Worm (Caenorhabditis elegans) whole organism, L2 larva: ENCODE measurements around the gene msrp-3.

ENCODE experiments used
- alr-1 ChIP-seq: fragments of 150-350 bp; optimal IDR thresholded peaks from 2 replicates; lab custom pipeline; 2014; ENCODE audit warnings: missing biosample characterization, missing genetic modification characterization
- elt-3 ChIP-seq: sonication (generic microtip); optimal IDR thresholded peaks from 2 replicates; lab custom pipeline; 2017; ENCODE audit warnings: missing biosample characterization, missing genetic modification characterization
- nhr-12 ChIP-seq: fragments of 150-350 bp; optimal IDR thresholded peaks from 2 replicates; lab custom pipeline; 2014; ENCODE audit warnings: missing biosample characterization, missing genetic modification characterization
- nhr-21 ChIP-seq: fragments of 150-350 bp; optimal IDR thresholded peaks from 2 replicates; lab custom pipeline; 2014; ENCODE audit warnings: missing biosample characterization, missing genetic modification characterization
- ztf-4 ChIP-seq: fragments of 150-350 bp; optimal IDR thresholded peaks from 2 replicates; lab custom pipeline; 2014; ENCODE audit warnings: missing biosample characterization, missing genetic modification characterization

DNA sequence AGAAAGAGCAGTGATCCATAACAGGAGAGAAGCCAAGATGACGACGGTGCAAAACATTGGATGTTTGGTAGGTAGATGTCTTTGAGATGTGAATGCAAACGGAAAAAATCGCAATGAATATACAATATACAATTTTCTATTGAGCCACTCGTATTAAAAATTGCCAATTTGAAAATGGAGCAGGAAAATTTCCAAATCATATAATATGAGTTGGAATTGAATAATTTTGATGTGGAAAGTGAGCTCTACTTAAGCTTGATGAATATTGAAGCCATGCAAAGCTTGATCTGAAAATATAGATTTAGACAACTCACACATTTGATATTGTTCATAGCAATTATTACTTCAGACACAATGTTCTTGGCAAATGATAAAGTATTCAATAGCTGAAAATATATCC, 23.8 kb upstream of the msrp-3 start, which contains the start of gene F28A10.8:
- TF ChIP-seq nhr-12 (tag; lab: Kevin White, UChicago) = no peak
- no peak for TF ChIP-seq ztf-4
- no peak for TF ChIP-seq elt-3 (tag; lab: Kevin White, UChicago)
- TF ChIP-seq nhr-21 = no peak
- TF ChIP-seq alr-1 (tag; lab: Kevin White, UChicago) = no peak
